Worm (Caenorhabditis elegans) whole organism, young adult: ENCODE measurements around the gene sago-1.

Experiments used
- B0261.1 ChIP-seq: sonication (generic microtip); optimal IDR thresholded peaks from 2 replicates; lab custom pipeline; 2016; ENCODE audit warnings: mild to moderate bottlenecking, missing genetic modification characterization, moderate library complexity, missing compliant biosample characterization
- C06A6.2 ChIP-seq: fragments of 200-800 bp; sonication (Bioruptor generic); conservative IDR thresholded peaks from 2 replicates; pipeline ENCODE4 v1.3.6; 2022; ENCODE audit warnings: missing genetic modification characterization, missing compliant biosample characterization
- F10E7.11 ChIP-seq: sonication (generic microtip); optimal IDR thresholded peaks from 2 replicates; lab custom pipeline; 2017; ENCODE audit warnings: mild to moderate bottlenecking, missing genetic modification characterization, moderate library complexity, missing compliant biosample characterization
- F23B12.7 ChIP-seq: sonication (generic microtip); optimal IDR thresholded peaks from 2 replicates; lab custom pipeline; 2017; ENCODE audit warnings: missing genetic modification characterization, mild to moderate bottlenecking, missing compliant biosample characterization, antibody characterized with exemption, moderate library complexity; ENCODE audit not compliant: insufficient read depth
- F37B4.10 ChIP-seq: fragments of 200-800 bp; sonication (Bioruptor generic); IDR thresholded peaks from 2 replicates; pipeline ENCODE4 v1.3.6; 2022; ENCODE audit warnings: missing genetic modification characterization, missing compliant biosample characterization
- F57C9.4 ChIP-seq: sonication (generic microtip); optimal IDR thresholded peaks from 2 replicates; lab custom pipeline; 2017; ENCODE audit warnings: mild to moderate bottlenecking, missing genetic modification characterization, missing compliant biosample characterization
- K12H6.12 ChIP-seq: fragments of 200-800 bp; sonication (Bioruptor generic); optimal IDR thresholded peaks from 2 replicates; lab custom pipeline; 2018; ENCODE audit warnings: mild to moderate bottlenecking, missing genetic modification characterization, missing compliant biosample characterization
- ama-1 ChIP-seq, 3 experiments: fragments of 150-350 bp in 1 of 3; sonication (generic microtip) in 2 of 3; optimal IDR thresholded peaks; 2 replicates each; lab custom pipeline; 2014 to 2018; ENCODE audit warnings: missing biosample characterization in 2 of 3, missing genetic modification characterization in 2 of 3, missing genetic modification reagents in 2 of 3
- athp-1 ChIP-seq: sonication (generic microtip); optimal IDR thresholded peaks from 2 replicates; lab custom pipeline; 2017; ENCODE audit warnings: mild to moderate bottlenecking, missing genetic modification characterization, missing compliant biosample characterization
- bed-1 ChIP-seq: fragments of 200-800 bp; sonication (Bioruptor generic); IDR thresholded peaks from 2 replicates; pipeline ENCODE4 v1.3.6; 2022; ENCODE audit warnings: missing genetic modification reagents, missing genetic modification characterization, missing compliant biosample characterization
- cebp-1 ChIP-seq, 2 experiments: fragments of 200-800 bp in 1 of 2; sonication (Bioruptor generic) in 1 of 2; sonication (generic microtip) in 1 of 2; IDR thresholded peaks in 1 of 2; optimal IDR thresholded peaks in 1 of 2; 2 replicates each; pipeline versions ENCODE4 v1.3.6 to Lab custom; 2017 to 2022; ENCODE audit warnings: missing compliant biosample characterization in 2 of 2, missing genetic modification characterization in 2 of 2, mild to moderate bottlenecking in 1 of 2, missing genetic modification reagents in 1 of 2, moderate library complexity in 1 of 2
- ceh-58 ChIP-seq: fragments of 200-800 bp; sonication (Bioruptor generic); IDR thresholded peaks from 2 replicates; pipeline ENCODE4 v1.3.6; 2022; ENCODE audit warnings: missing genetic modification characterization, missing compliant biosample characterization
- ceh-79 ChIP-seq: sonication (generic microtip); optimal IDR thresholded peaks from 2 replicates; lab custom pipeline; 2017; ENCODE audit warnings: mild to moderate bottlenecking, missing genetic modification characterization, missing compliant biosample characterization
- dpl-1 ChIP-seq: fragments of 150-350 bp; optimal IDR thresholded peaks from 2 replicates; lab custom pipeline; 2014; ENCODE audit warnings: missing biosample characterization, missing genetic modification reagents, missing genetic modification characterization
- efl-1 ChIP-seq: fragments of 150-350 bp; optimal IDR thresholded peaks from 2 replicates; lab custom pipeline; 2014; ENCODE audit warnings: missing biosample characterization, missing genetic modification reagents, missing genetic modification characterization
- egl-18 ChIP-seq: fragments of 200-800 bp; sonication (Bioruptor generic); IDR thresholded peaks from 2 replicates; pipeline ENCODE4 v1.3.6; 2022; ENCODE audit warnings: missing genetic modification reagents, missing genetic modification characterization, missing compliant biosample characterization
- egl-44 ChIP-seq: fragments of 200-800 bp; sonication (Bioruptor generic); IDR thresholded peaks from 2 replicates; pipeline ENCODE4 v1.3.6; 2022; ENCODE audit warnings: missing genetic modification reagents, missing genetic modification characterization, missing compliant biosample characterization
- egrh-3 ChIP-seq: fragments of 200-800 bp; sonication (Bioruptor generic); IDR thresholded peaks from 2 replicates; pipeline ENCODE4 v1.3.6; 2022; ENCODE audit warnings: missing genetic modification reagents, missing genetic modification characterization, missing compliant biosample characterization
- ekl-4 ChIP-seq: fragments of 200-800 bp; sonication (Bioruptor generic); IDR thresholded peaks from 2 replicates; pipeline ENCODE4 v1.3.6; 2022; ENCODE audit warnings: missing genetic modification reagents, missing genetic modification characterization, missing compliant biosample characterization
- ets-4 ChIP-seq: fragments of 200-800 bp; sonication (Bioruptor generic); optimal IDR thresholded peaks from 2 replicates; lab custom pipeline; 2018; ENCODE audit warnings: mild to moderate bottlenecking, missing genetic modification characterization, missing compliant biosample characterization
- gei-17 ChIP-seq: fragments of 200-800 bp; sonication (Bioruptor generic); optimal IDR thresholded peaks from 2 replicates; lab custom pipeline; 2018; ENCODE audit warnings: mild to moderate bottlenecking, missing genetic modification characterization, missing compliant biosample characterization
- him-1 ChIP-seq: sonication (generic microtip); optimal IDR thresholded peaks from 2 replicates; lab custom pipeline; 2016; ENCODE audit warnings: missing genotype, missing genetic modification reagents, missing genetic modification characterization, missing compliant biosample characterization
- lin-35 ChIP-seq, 3 experiments: fragments of 150-350 bp in 2 of 3; sonication (generic microtip) in 1 of 3; optimal IDR thresholded peaks; 2 replicates each; lab custom pipeline; 2014 to 2018; ENCODE audit warnings: missing biosample characterization in 3 of 3, missing genetic modification characterization in 3 of 3, missing genetic modification reagents in 3 of 3
- madf-10 ChIP-seq: sonication (generic microtip); optimal IDR thresholded peaks from 2 replicates; lab custom pipeline; 2016; ENCODE audit warnings: mild to moderate bottlenecking, missing genetic modification characterization, missing compliant biosample characterization
- madf-6 ChIP-seq: fragments of 200-800 bp; sonication (Bioruptor generic); IDR thresholded peaks from 2 replicates; pipeline ENCODE4 v1.3.6; 2022; ENCODE audit warnings: missing genetic modification reagents, missing genetic modification characterization, missing compliant biosample characterization
- mcd-1 ChIP-seq: fragments of 200-800 bp; sonication (Bioruptor generic); IDR thresholded peaks from 2 replicates; pipeline ENCODE4 v1.3.6; 2022; ENCODE audit warnings: missing genetic modification reagents, missing genetic modification characterization, missing compliant biosample characterization
- mel-28 ChIP-seq: sonication (generic microtip); optimal IDR thresholded peaks from 2 replicates; lab custom pipeline; 2016; ENCODE audit warnings: borderline replicate concordance, mild to moderate bottlenecking, missing genetic modification characterization, missing compliant biosample characterization
- nfya-2 ChIP-seq: fragments of 200-800 bp; sonication (Bioruptor generic); IDR thresholded peaks from 2 replicates; pipeline ENCODE4 v1.3.6; 2022; ENCODE audit warnings: missing genetic modification reagents, missing genetic modification characterization, missing compliant biosample characterization
- nfyb-1 ChIP-seq: fragments of 200-800 bp; sonication (Bioruptor generic); IDR thresholded peaks from 2 replicates; pipeline ENCODE4 v1.3.6; 2022; ENCODE audit warnings: missing genetic modification reagents, missing genetic modification characterization, missing compliant biosample characterization
- nhr-27 ChIP-seq: fragments of 200-800 bp; sonication (Bioruptor generic); optimal IDR thresholded peaks from 2 replicates; lab custom pipeline; 2018; ENCODE audit warnings: mild to moderate bottlenecking, missing genetic modification characterization, moderate library complexity, missing compliant biosample characterization
- nhr-80 ChIP-seq: sonication (generic microtip); optimal IDR thresholded peaks from 2 replicates; lab custom pipeline; 2016; ENCODE audit warnings: missing genetic modification characterization, missing compliant biosample characterization
- pbrm-1 ChIP-seq: fragments of 200-800 bp; sonication (Bioruptor generic); IDR thresholded peaks from 2 replicates; pipeline ENCODE4 v1.3.6; 2022; ENCODE audit warnings: missing genetic modification reagents, missing genetic modification characterization, missing compliant biosample characterization
- pha-4 ChIP-seq: fragments of 150-350 bp; sonication (generic microtip); optimal IDR thresholded peaks from 2 replicates; lab custom pipeline; 2014; ENCODE audit warnings: missing biosample characterization, missing genetic modification reagents, missing genetic modification characterization
- rec-8 ChIP-seq, 2 experiments: sonication (generic microtip); optimal IDR thresholded peaks; 2 replicates each; lab custom pipeline; 2016; ENCODE audit warnings: mild to moderate bottlenecking in 2 of 2, missing genetic modification characterization in 2 of 2, missing genetic modification reagents in 2 of 2, missing genotype in 2 of 2, missing biosample characterization in 1 of 2, missing compliant biosample characterization in 1 of 2, moderate library complexity in 1 of 2
- repo-1 ChIP-seq: sonication (generic microtip); optimal IDR thresholded peaks from 2 replicates; lab custom pipeline; 2017; ENCODE audit warnings: mild to moderate bottlenecking, missing genetic modification characterization, missing compliant biosample characterization
- rpc-1 ChIP-seq, 2 experiments: fragments of 150-350 bp in 1 of 2; sonication (generic microtip) in 1 of 2; optimal IDR thresholded peaks; 2 replicates each; lab custom pipeline; 2014 to 2018; ENCODE audit warnings: missing biosample characterization in 1 of 2, missing genetic modification characterization in 1 of 2, missing genetic modification reagents in 1 of 2, missing genotype in 1 of 2
- sdz-38 ChIP-seq: sonication (generic microtip); optimal IDR thresholded peaks from 2 replicates; lab custom pipeline; 2016; ENCODE audit warnings: missing genotype, missing genetic modification characterization, missing compliant biosample characterization
- sea-2 ChIP-seq: fragments of 200-800 bp; sonication (Bioruptor generic); IDR thresholded peaks from 2 replicates; pipeline ENCODE4 v1.3.6; 2022; ENCODE audit warnings: missing genetic modification characterization, missing compliant biosample characterization
- snpc-1.1 ChIP-seq: sonication (generic microtip); optimal IDR thresholded peaks from 2 replicates; lab custom pipeline; 2017; ENCODE audit warnings: missing genetic modification characterization, mild to moderate bottlenecking, missing compliant biosample characterization, antibody characterized with exemption, moderate library complexity, missing genotype, missing genetic modification reagents; ENCODE audit not compliant: insufficient read depth
- snpc-4 ChIP-seq, 5 experiments: fragments of 150-350 bp in 1 of 5; sonication (generic microtip) in 4 of 5; optimal IDR thresholded peaks; 2 replicates each; lab custom pipeline; 2014 to 2018; ENCODE audit warnings: missing genetic modification characterization in 5 of 5, missing biosample characterization in 3 of 5, antibody characterized with exemption in 2 of 5, mild to moderate bottlenecking in 2 of 5, missing compliant biosample characterization in 2 of 5, missing genotype in 2 of 5, moderate library complexity in 2 of 5, missing genetic modification reagents in 1 of 5
- somi-1 ChIP-seq: fragments of 200-800 bp; sonication (Bioruptor generic); optimal IDR thresholded peaks from 2 replicates; lab custom pipeline; 2018; ENCODE audit warnings: mild to moderate bottlenecking, missing genetic modification characterization, missing compliant biosample characterization
- tbp1 ChIP-seq: fragments of 200-800 bp; sonication (Bioruptor generic); optimal IDR thresholded peaks from 2 replicates; lab custom pipeline; 2018; ENCODE audit warnings: mild to moderate bottlenecking, missing genetic modification characterization, missing compliant biosample characterization
- unc-130 ChIP-seq: sonication (generic microtip); optimal IDR thresholded peaks from 2 replicates; lab custom pipeline; 2016; ENCODE audit warnings: missing genetic modification reagents, missing genetic modification characterization, missing compliant biosample characterization
- xnd-1 ChIP-seq: sonication (generic microtip); optimal IDR thresholded peaks from 2 replicates; lab custom pipeline; 2016; ENCODE audit warnings: missing genotype, missing genetic modification reagents, missing genetic modification characterization, missing compliant biosample characterization
- zfh-2 ChIP-seq: fragments of 200-800 bp; sonication (Bioruptor generic); conservative IDR thresholded peaks from 2 replicates; pipeline ENCODE4 v1.3.6; 2022; ENCODE audit warnings: missing genetic modification reagents, missing genetic modification characterization, missing compliant biosample characterization
- ztf-26 ChIP-seq: sonication (generic microtip); optimal IDR thresholded peaks from 2 replicates; lab custom pipeline; 2017; ENCODE audit warnings: missing genetic modification characterization, missing compliant biosample characterization

The sago-1 gene

DNA sequence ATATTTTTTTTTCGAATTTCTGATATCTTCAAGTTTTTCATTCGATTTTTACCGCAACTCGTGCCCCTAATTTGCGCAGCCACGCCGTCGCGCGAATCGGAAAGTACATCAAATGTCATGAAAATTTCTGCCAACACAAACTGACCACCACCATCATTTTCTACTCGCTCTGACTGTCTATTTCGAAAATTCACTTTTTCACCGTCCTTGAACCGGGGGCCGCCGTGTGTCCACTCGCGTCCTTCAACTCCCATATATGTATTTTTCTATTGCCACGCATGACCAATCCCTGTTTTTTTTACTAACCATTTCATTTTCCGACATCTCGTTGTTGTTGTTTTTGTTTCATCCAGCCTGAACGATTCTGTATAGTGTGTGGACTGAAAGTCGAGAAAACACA is 46.0 kb downstream of the sago-1 start:
- TF ChIP-seq unc-130 (GFP tag; lab: Kevin White, UChicago), result no peak
- TF ChIP-seq F37B4.10 (GFP tag; lab: Robert Waterston, UW), result no peak
- TF ChIP-seq C06A6.2 (GFP tag; lab: Robert Waterston, UW), result no peak
- TF ChIP-seq egl-18 (GFP tag; lab: Robert Waterston, UW), result no peak
- TF ChIP-seq pha-4 (tag; lab: Kevin White, UChicago), result no peak
- no peak for TF ChIP-seq repo-1 (tag; lab: Kevin White, UChicago)
- no peak for TF ChIP-seq nfyb-1 (GFP tag; lab: Robert Waterston, UW)
- TF ChIP-seq mel-28 (tag; lab: Kevin White, UChicago), result no peak
- TF ChIP-seq sea-2, result no peak
- no peak for TF ChIP-seq pbrm-1
- no peak for TF ChIP-seq lin-35 (GFP tag; optimal IDR thresholded peaks at IDR 0.05; lab: Kevin White, UChicago)
- no peak for TF ChIP-seq F57C9.4 (tag; lab: Kevin White, UChicago)
- no peak for TF ChIP-seq ceh-58
- TF ChIP-seq tbp1, result no peak
- TF ChIP-seq him-1 (tag; lab: Kevin White, UChicago), result no peak
- TF ChIP-seq nfya-2 (GFP tag; lab: Robert Waterston, UW), result no peak
- TF ChIP-seq bed-1 (GFP tag; lab: Robert Waterston, UW), result no peak

DNA sequence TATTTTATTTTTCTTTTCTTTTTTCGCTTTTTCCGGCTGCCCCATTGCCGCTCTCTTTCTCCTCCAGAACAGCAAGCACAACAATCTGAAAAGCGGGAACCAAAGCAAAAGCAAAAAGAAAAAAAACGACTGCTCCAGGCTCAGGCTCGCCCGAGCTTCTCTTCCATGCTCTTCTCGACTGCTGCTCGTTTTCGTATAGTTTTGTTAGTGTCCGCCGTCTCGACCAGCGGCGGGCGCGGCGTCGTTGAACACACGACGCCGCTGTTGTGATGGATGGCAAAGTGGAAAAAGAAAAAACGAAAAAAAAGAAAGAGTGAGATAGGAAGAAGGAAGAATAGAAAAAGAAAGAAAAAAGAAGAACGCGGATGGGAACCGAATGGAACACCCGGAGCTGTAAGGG is 46.5 kb downstream of the sago-1 start:
- no peak for TF ChIP-seq nhr-80 (tag; lab: Kevin White, UChicago)
- no peak for TF ChIP-seq ama-1 (optimal IDR thresholded peaks at IDR 0.05; lab: Kevin White, UChicago)
- peak in 1 of 2 experiments; percentile 36 for TF ChIP-seq ama-1 (GFP tag; optimal IDR thresholded peaks at IDR 0.05; lab: Kevin White, UChicago)
- TF ChIP-seq egl-44 (GFP tag; lab: Robert Waterston, UW), result no peak
- no peak for TF ChIP-seq snpc-1.1 (tag; lab: Kevin White, UChicago)
- no peak for TF ChIP-seq dpl-1 (GFP tag; lab: Kevin White, UChicago)
- TF ChIP-seq F10E7.11 (tag; lab: Kevin White, UChicago), result no peak
- peak; percentile 16 for TF ChIP-seq somi-1 (GFP tag; lab: Kevin White, UChicago)
- no peak for TF ChIP-seq ekl-4 (GFP tag; lab: Robert Waterston, UW)
- no peak for TF ChIP-seq ceh-79
- TF ChIP-seq rpc-1 (optimal IDR thresholded peaks at IDR 0.05; lab: Kevin White, UChicago), result no peak
- TF ChIP-seq rpc-1 (tag; optimal IDR thresholded peaks at IDR 0.05; lab: Kevin White, UChicago), result no peak
- TF ChIP-seq B0261.1, result no peak
- TF ChIP-seq K12H6.12, result peak; percentile 43
- 0 out of 2 replicates have a peak, but pooled peaks have one; percentile 21 for TF ChIP-seq mcd-1 (GFP tag; lab: Robert Waterston, UW)
- no peak for TF ChIP-seq ztf-26 (tag; lab: Kevin White, UChicago)
- TF ChIP-seq madf-6 (GFP tag; lab: Robert Waterston, UW), result no peak
- no peak for TF ChIP-seq xnd-1
- TF ChIP-seq cebp-1 (GFP tag; IDR thresholded peaks at IDR 0.05; lab: Robert Waterston, UW), result no peak
- peak; percentile 22 for TF ChIP-seq cebp-1 (tag; optimal IDR thresholded peaks at IDR 0.05; lab: Kevin White, UChicago)
- TF ChIP-seq egrh-3 (GFP tag; lab: Robert Waterston, UW), result 0 out of 2 replicates have a peak, but pooled peaks have one; percentile 30
- TF ChIP-seq F23B12.7, result no peak
- TF ChIP-seq sdz-38 (tag; lab: Kevin White, UChicago), result no peak
- no peak for TF ChIP-seq egl-18 (GFP tag; lab: Robert Waterston, UW)
- no peak for TF ChIP-seq nhr-27 (tag; lab: Kevin White, UChicago)
- TF ChIP-seq madf-10 (tag; lab: Kevin White, UChicago), result peak; percentile 97
- no peak for TF ChIP-seq athp-1 (tag; lab: Kevin White, UChicago)
- TF ChIP-seq snpc-4 (GFP tag; optimal IDR thresholded peaks at IDR 0.05; lab: Kevin White, UChicago), result no peak
- TF ChIP-seq snpc-4 (tag; optimal IDR thresholded peaks at IDR 0.05; lab: Kevin White, UChicago), result peak in 2 of 4 experiments; percentile 13 to 17
- no peak for TF ChIP-seq gei-17 (GFP tag; lab: Kevin White, UChicago)
- TF ChIP-seq zfh-2 (GFP tag; lab: Robert Waterston, UW), result peak; percentile 96
- no peak for TF ChIP-seq nfya-2 (GFP tag; lab: Robert Waterston, UW)
- no peak for TF ChIP-seq rec-8 (tag; optimal IDR thresholded peaks at IDR 0.05; lab: Kevin White, UChicago)
- no peak for TF ChIP-seq F37B4.10 (GFP tag; lab: Robert Waterston, UW)
- TF ChIP-seq ets-4 (GFP tag; lab: Kevin White, UChicago), result no peak
- TF ChIP-seq efl-1 (GFP tag; lab: Kevin White, UChicago), result no peak
- TF ChIP-seq, all 124 proteins: peak for 9
